Worm (Caenorhabditis elegans) whole organism, mixed stage, embryonic: ENCODE results near the gene bre-2.

Experiments used
- elt-3 ChIP-seq: fragments of 150-350 bp; optimal IDR thresholded peaks from 2 replicates; lab custom pipeline; 2014; ENCODE audit warnings: missing biosample characterization, missing genetic modification characterization
- lsy-2 ChIP-seq: fragments of 150-350 bp; optimal IDR thresholded peaks from 2 replicates; lab custom pipeline; 2014; ENCODE audit warnings: missing biosample characterization, missing genetic modification characterization
- mab-5 ChIP-seq: fragments of 150-350 bp; optimal IDR thresholded peaks from 2 replicates; lab custom pipeline; 2014; ENCODE audit warnings: missing biosample characterization, missing genetic modification characterization
- nhr-28 ChIP-seq: fragments of 150-350 bp; optimal IDR thresholded peaks from 2 replicates; lab custom pipeline; 2014; ENCODE audit warnings: missing biosample characterization, missing genetic modification characterization
- nhr-76 ChIP-seq: sonication (generic microtip); optimal IDR thresholded peaks from 2 replicates; lab custom pipeline; 2017; ENCODE audit warnings: missing biosample characterization, missing genetic modification characterization
- snpc-4 ChIP-seq: fragments of 150-350 bp; optimal IDR thresholded peaks from 2 replicates; lab custom pipeline; 2014; ENCODE audit warnings: missing biosample characterization, missing genetic modification characterization
- sptf-1 ChIP-seq: sonication (generic microtip); optimal IDR thresholded peaks from 2 replicates; lab custom pipeline; 2017; ENCODE audit warnings: mild to moderate bottlenecking, missing genetic modification characterization, moderate library complexity, missing compliant biosample characterization
- unc-39 ChIP-seq: fragments of 150-350 bp; optimal IDR thresholded peaks from 2 replicates; lab custom pipeline; 2014; ENCODE audit warnings: missing biosample characterization, missing genetic modification characterization

DNA sequence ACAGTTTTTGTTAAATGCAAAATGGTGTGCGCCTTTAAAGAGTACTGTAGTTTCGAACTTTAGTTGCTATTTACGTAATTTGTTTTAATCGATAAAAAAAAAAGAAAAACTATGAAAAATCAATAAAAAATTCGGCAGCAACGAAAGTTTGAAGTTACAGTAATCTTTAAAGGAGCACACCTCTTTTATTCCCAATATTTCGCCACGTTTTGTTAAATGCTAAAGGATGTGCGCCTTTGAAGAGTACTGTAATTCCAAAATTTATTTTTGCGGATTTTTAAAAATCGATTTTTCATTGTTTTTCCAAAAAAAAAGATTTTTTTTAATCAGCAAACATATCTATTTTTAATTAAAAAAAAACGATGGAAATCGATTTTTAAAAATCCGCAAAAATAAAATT is 34.3 kb upstream of the bre-2 start:
- TF ChIP-seq unc-39 (no peak), mab-5 (tag; lab: Kevin White, UChicago) (no peak), lsy-2 (tag; lab: Kevin White, UChicago) (no peak), nhr-76 (tag; lab: Kevin White, UChicago) (no peak), sptf-1 (tag; lab: Kevin White, UChicago) (no peak), nhr-28 (tag; lab: Kevin White, UChicago) (no peak), snpc-4 (no peak), elt-3 (no peak)
